Fruit fly (Drosophila melanogaster): Measurements from ENCODE around the gene ppk20.

DNA sequence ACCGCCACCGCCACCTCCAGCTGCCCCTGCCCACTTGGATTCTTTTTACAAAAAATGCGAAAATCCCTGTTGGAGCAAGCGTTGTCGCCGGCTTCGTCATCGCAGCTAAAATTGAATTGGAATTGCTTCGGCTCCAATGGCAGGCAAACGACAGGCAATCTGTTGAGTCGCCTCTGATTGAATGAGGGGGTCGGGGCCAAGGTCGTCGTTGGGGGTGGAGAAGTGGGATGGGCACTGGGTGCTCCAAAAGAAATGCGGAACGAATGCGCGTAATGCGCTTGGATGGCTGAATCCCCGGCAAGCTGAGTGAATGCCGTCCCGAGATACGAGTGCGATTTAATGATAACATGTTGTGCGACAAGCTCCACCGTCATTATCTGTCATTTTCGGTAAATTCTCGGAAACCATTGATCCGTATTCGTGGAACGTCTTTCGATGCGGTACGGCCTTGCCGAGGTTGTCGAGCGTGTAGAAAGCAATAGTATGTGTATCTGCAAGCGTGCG lies 50.9 kb downstream of the ppk20 start:
- no peak for TF ChIP-seq CG8478 (optimal IDR thresholded peaks at IDR 0.05)
- TF ChIP-seq CTCF (optimal IDR thresholded peaks at IDR 0.05) = no peak
